Worm (Caenorhabditis elegans) whole organism, L4/young adult: Measurements from ENCODE around the gene Y43C5A.4.

ENCODE experiments used
- W03F9.2 ChIP-seq: fragments of 150-350 bp; optimal IDR thresholded peaks from 2 replicates; lab custom pipeline; 2014; ENCODE audit warnings: missing biosample characterization, missing genetic modification characterization
- dao-5 ChIP-seq: sonication (generic microtip); optimal IDR thresholded peaks from 2 replicates; lab custom pipeline; 2016; ENCODE audit warnings: missing genotype, missing genetic modification characterization, moderate library complexity, missing compliant biosample characterization
- him-1 ChIP-seq: sonication (generic microtip); optimal IDR thresholded peaks from 2 replicates; lab custom pipeline; 2016; ENCODE audit warnings: missing genotype, missing genetic modification reagents, missing genetic modification characterization, missing compliant biosample characterization

- TF ChIP-seq dao-5 (no peak), him-1 (tag; lab: Kevin White, UChicago) (no peak), W03F9.2 (tag; lab: Kevin White, UChicago) (no peak)
Measured at ce11 chrIV:10273360-10273759, 4.5 kb upstream of the Y43C5A.4 start.
